Fruit fly (Drosophila melanogaster) whole organism, wandering third instar larva: ENCODE data around the gene Cyp4d8.

ENCODE experiments used
- Hnf4 ChIP-seq: fragments of 200-800 bp; sonication (Bioruptor generic); optimal IDR thresholded peaks from 2 replicates; lab custom pipeline; 2016; ENCODE audit warnings: missing biosample characterization, mild to moderate bottlenecking, missing genetic modification characterization
- Sp1 ChIP-seq: fragments of 200-800 bp; sonication (Bioruptor generic); optimal IDR thresholded peaks from 3 replicates; lab custom pipeline; 2019; ENCODE audit warnings: missing biosample characterization, mild to moderate bottlenecking, missing genetic modification characterization, moderate library complexity
- dmrt93B ChIP-seq: fragments of 200-800 bp; sonication (Bioruptor generic); optimal IDR thresholded peaks from 2 replicates; lab custom pipeline; 2018; ENCODE audit warnings: missing biosample characterization, mild to moderate bottlenecking, missing genetic modification characterization
- ey ChIP-seq: fragments of 200-800 bp; sonication (Bioruptor generic); optimal IDR thresholded peaks from 2 replicates; lab custom pipeline; 2016; ENCODE audit warnings: missing biosample characterization, missing genetic modification characterization
- h ChIP-seq: fragments of 200-800 bp; sonication (Bioruptor generic); optimal IDR thresholded peaks from 3 replicates; lab custom pipeline; 2016; ENCODE audit warnings: missing biosample characterization, mild to moderate bottlenecking, missing genetic modification characterization
- jim ChIP-seq: fragments of 175-275, 200-325 bp; sonication (Bioruptor generic); optimal IDR thresholded peaks from 2 replicates; lab custom pipeline; 2016; ENCODE audit warnings: missing biosample characterization, mild to moderate bottlenecking, missing genetic modification characterization
- lola ChIP-seq: fragments of >200 bp; optimal IDR thresholded peaks from 2 replicates; lab custom pipeline; 2017; ENCODE audit warnings: missing biosample characterization, missing genetic modification characterization
- psq ChIP-seq: fragments of 200-800 bp; sonication (Bioruptor generic); optimal IDR thresholded peaks from 3 replicates; lab custom pipeline; 2017; ENCODE audit warnings: missing biosample characterization, mild to moderate bottlenecking, missing genetic modification characterization, moderate library complexity
- rgr ChIP-seq: fragments of 200-800 bp; sonication (Bioruptor generic); optimal IDR thresholded peaks from 3 replicates; lab custom pipeline; 2016; ENCODE audit warnings: missing biosample characterization, mild to moderate bottlenecking, missing genetic modification characterization
- sv ChIP-seq: fragments of 200-800 bp; sonication (Bioruptor generic); optimal IDR thresholded peaks from 3 replicates; lab custom pipeline; 2016; ENCODE audit warnings: missing biosample characterization, missing genetic modification characterization
- tai ChIP-seq: sonication (Bioruptor generic); optimal IDR thresholded peaks from 2 replicates; lab custom pipeline; 2016; ENCODE audit warnings: missing biosample characterization, missing genetic modification characterization
- usp ChIP-seq: fragments of >200 bp; optimal IDR thresholded peaks from 2 replicates; lab custom pipeline; 2017; ENCODE audit warnings: missing biosample characterization, missing genetic modification characterization

- TF ChIP-seq rgr (GFP tag; lab: Kevin White, UChicago), result no peak
- TF ChIP-seq sv, result no peak
- no peak for TF ChIP-seq Sp1 (GFP tag; lab: Kevin White, UChicago)
- TF ChIP-seq psq (GFP tag; lab: Kevin White, UChicago), result no peak
- TF ChIP-seq jim (GFP tag; lab: Kevin White, UChicago), result no peak
- TF ChIP-seq tai, result no peak
- no peak for TF ChIP-seq h (GFP tag; lab: Kevin White, UChicago)
- no peak for TF ChIP-seq lola (GFP tag; lab: Kevin White, UChicago)
- no peak for TF ChIP-seq Hnf4 (GFP tag; lab: Kevin White, UChicago)
- no peak for TF ChIP-seq usp
- no peak for TF ChIP-seq dmrt93B (GFP tag; lab: Kevin White, UChicago)
- no peak for TF ChIP-seq ey
These were observed 31.8 kb upstream of the Cyp4d8 start for dm6 chr3L:7527661-7528379.
